Worm (Caenorhabditis elegans) whole organism, mixed stage, embryonic: ENCODE measurements around the gene Y17G9B.4.

Experiments
- M03D4.4 ChIP-seq: sonication (generic microtip); optimal IDR thresholded peaks from 2 replicates; lab custom pipeline; 2017; ENCODE audit warnings: mild to moderate bottlenecking, missing genetic modification characterization, missing compliant biosample characterization
- bed-3 ChIP-seq: fragments of 200-800 bp; sonication (Bioruptor generic); optimal IDR thresholded peaks from 3 replicates; lab custom pipeline; 2018; ENCODE audit warnings: mild to moderate bottlenecking, missing genetic modification characterization, moderate library complexity, missing compliant biosample characterization
- blmp-1 ChIP-seq: fragments of 150-350 bp; optimal IDR thresholded peaks from 2 replicates; lab custom pipeline; 2014; ENCODE audit warnings: missing biosample characterization, missing genetic modification characterization
- ceh-39 ChIP-seq: fragments of 150-350 bp; optimal IDR thresholded peaks from 2 replicates; lab custom pipeline; 2014; ENCODE audit warnings: missing biosample characterization, missing genetic modification characterization
- ceh-43 ChIP-seq: fragments of 200-800 bp; sonication (Bioruptor generic); optimal IDR thresholded peaks from 2 replicates; lab custom pipeline; 2018; ENCODE audit warnings: mild to moderate bottlenecking, missing genetic modification characterization, moderate library complexity, missing compliant biosample characterization
- ceh-83 ChIP-seq: fragments of 200-800 bp; sonication (Bioruptor generic); optimal IDR thresholded peaks from 2 replicates; lab custom pipeline; 2018; ENCODE audit warnings: mild to moderate bottlenecking, missing genetic modification characterization, missing compliant biosample characterization
- ces-1 ChIP-seq: fragments of 150-350 bp; optimal IDR thresholded peaks from 2 replicates; lab custom pipeline; 2014; ENCODE audit warnings: missing biosample characterization, missing genetic modification reagents, missing genetic modification characterization
- cnd-1 ChIP-seq: fragments of 200-800 bp; sonication (Bioruptor generic); optimal IDR thresholded peaks from 2 replicates; lab custom pipeline; 2018; ENCODE audit warnings: mild to moderate bottlenecking, missing genetic modification characterization, missing compliant biosample characterization
- drap-1 ChIP-seq: fragments of 200-800 bp; sonication (Bioruptor generic); optimal IDR thresholded peaks from 3 replicates; lab custom pipeline; 2018; ENCODE audit warnings: mild to moderate bottlenecking, missing genetic modification characterization, missing compliant biosample characterization
- elt-3 ChIP-seq: fragments of 150-350 bp; optimal IDR thresholded peaks from 2 replicates; lab custom pipeline; 2014; ENCODE audit warnings: missing biosample characterization, missing genetic modification characterization
- flh-1 ChIP-seq: fragments of 200-800 bp; sonication (Bioruptor generic); optimal IDR thresholded peaks from 2 replicates; lab custom pipeline; 2018; ENCODE audit warnings: mild to moderate bottlenecking, missing genetic modification characterization, moderate library complexity, missing compliant biosample characterization
- ham-2 ChIP-seq: fragments of 200-800 bp; sonication (Bioruptor generic); optimal IDR thresholded peaks from 2 replicates; lab custom pipeline; 2018; ENCODE audit warnings: mild to moderate bottlenecking, missing genetic modification characterization, missing compliant biosample characterization
- hlh-1 ChIP-seq: fragments of 150-350 bp; optimal IDR thresholded peaks from 2 replicates; lab custom pipeline; 2014; ENCODE audit warnings: missing biosample characterization, missing genetic modification reagents, missing genetic modification characterization
- lin-13 ChIP-seq: fragments of 150-350 bp; optimal IDR thresholded peaks from 2 replicates; lab custom pipeline; 2014; ENCODE audit warnings: missing biosample characterization, missing genetic modification characterization
- lin-32 ChIP-seq: fragments of 200-800 bp; sonication (Bioruptor generic); optimal IDR thresholded peaks from 2 replicates; lab custom pipeline; 2018; ENCODE audit warnings: mild to moderate bottlenecking, missing genetic modification characterization, missing compliant biosample characterization
- lsy-2 ChIP-seq: fragments of 150-350 bp; optimal IDR thresholded peaks from 2 replicates; lab custom pipeline; 2014; ENCODE audit warnings: missing biosample characterization, missing genetic modification characterization
- mab-5 ChIP-seq: fragments of 150-350 bp; optimal IDR thresholded peaks from 2 replicates; lab custom pipeline; 2014; ENCODE audit warnings: missing biosample characterization, missing genetic modification characterization
- mep-1 ChIP-seq: fragments of 150-350 bp; optimal IDR thresholded peaks from 2 replicates; lab custom pipeline; 2017; ENCODE audit warnings: missing biosample characterization, missing genetic modification reagents, missing genetic modification characterization, inconsistent platforms
- mls-2 ChIP-seq: sonication (generic microtip); optimal IDR thresholded peaks from 2 replicates; lab custom pipeline; 2016; ENCODE audit warnings: mild to moderate bottlenecking, missing genetic modification characterization, moderate library complexity, missing compliant biosample characterization
- nhr-12 ChIP-seq: fragments of 150-350 bp; optimal IDR thresholded peaks from 2 replicates; lab custom pipeline; 2014; ENCODE audit warnings: missing biosample characterization, missing genetic modification characterization
- nhr-2 ChIP-seq: fragments of 150-350 bp; optimal IDR thresholded peaks from 2 replicates; lab custom pipeline; 2014; ENCODE audit warnings: missing biosample characterization, missing genetic modification characterization
- nhr-237 ChIP-seq: fragments of 150-350 bp; optimal IDR thresholded peaks from 2 replicates; lab custom pipeline; 2014; ENCODE audit warnings: missing biosample characterization, missing genetic modification characterization
- nhr-28 ChIP-seq: fragments of 150-350 bp; optimal IDR thresholded peaks from 2 replicates; lab custom pipeline; 2014; ENCODE audit warnings: missing biosample characterization, missing genetic modification characterization
- nhr-76 ChIP-seq: sonication (generic microtip); optimal IDR thresholded peaks from 2 replicates; lab custom pipeline; 2017; ENCODE audit warnings: missing biosample characterization, missing genetic modification characterization
- pha-4 ChIP-seq: fragments of 150-350 bp; optimal IDR thresholded peaks from 2 replicates; lab custom pipeline; 2018; ENCODE audit warnings: missing biosample characterization, missing genetic modification reagents, missing genetic modification characterization
- sem-2 ChIP-seq: fragments of 200-800 bp; sonication (Bioruptor generic); optimal IDR thresholded peaks from 2 replicates; lab custom pipeline; 2018; ENCODE audit warnings: mild to moderate bottlenecking, missing genetic modification characterization, missing compliant biosample characterization
- snpc-4 ChIP-seq: fragments of 150-350 bp; optimal IDR thresholded peaks from 2 replicates; lab custom pipeline; 2014; ENCODE audit warnings: missing biosample characterization, missing genetic modification characterization
- sptf-1 ChIP-seq: sonication (generic microtip); optimal IDR thresholded peaks from 2 replicates; lab custom pipeline; 2017; ENCODE audit warnings: mild to moderate bottlenecking, missing genetic modification characterization, moderate library complexity, missing compliant biosample characterization
- tbx-8 ChIP-seq: fragments of 200-800 bp; sonication (Bioruptor generic); optimal IDR thresholded peaks from 2 replicates; lab custom pipeline; 2018; ENCODE audit warnings: mild to moderate bottlenecking, missing genetic modification characterization, moderate library complexity, missing compliant biosample characterization
- unc-120 ChIP-seq: sonication (generic microtip); optimal IDR thresholded peaks from 2 replicates; lab custom pipeline; 2017; ENCODE audit warnings: missing genetic modification characterization, missing compliant biosample characterization; ENCODE audit not compliant: poor library complexity, severe bottlenecking
- unc-39 ChIP-seq: fragments of 150-350 bp; optimal IDR thresholded peaks from 2 replicates; lab custom pipeline; 2014; ENCODE audit warnings: missing biosample characterization, missing genetic modification characterization
- unc-62 ChIP-seq: fragments of 150-350 bp; optimal IDR thresholded peaks from 2 replicates; lab custom pipeline; 2014; ENCODE audit warnings: missing biosample characterization, missing genetic modification reagents, missing genetic modification characterization
- ztf-11 ChIP-seq: fragments of 150-350 bp; optimal IDR thresholded peaks from 2 replicates; lab custom pipeline; 2014; ENCODE audit warnings: missing biosample characterization, missing genetic modification characterization

Y17G9B.4 gene

ce11 chrIV:4784687-4785086, 32.8 kb downstream of the Y17G9B.4 start:
- TF ChIP-seq cnd-1 (peak; percentile 60), M03D4.4 (tag; lab: Kevin White, UChicago) (peak; percentile 22), sptf-1 (peak; percentile 35)

- TF ChIP-seq snpc-4 (tag; lab: Kevin White, UChicago) (no peak), lin-32 (GFP tag; lab: Kevin White, UChicago) (no peak), nhr-237 (tag; lab: Kevin White, UChicago) (peak; percentile 22)
These were observed 36.4 kb downstream of the Y17G9B.4 start, which contains the start of gene nhr-104 for ce11 chrIV:4788332-4788731. Gene nhr-104, minus strand, starts transcription at chrIV:4788692.

ce11 chrIV:4789445-4789844, 37.5 kb downstream of the Y17G9B.4 start, which contains the start of gene R11E3.1:
Gene R11E3.1, plus strand, starts transcription at chrIV:4789745.
- no peak for TF ChIP-seq M03D4.4 (tag; lab: Kevin White, UChicago)
- no peak for TF ChIP-seq nhr-2 (tag; lab: Kevin White, UChicago)
- no peak for TF ChIP-seq drap-1 (GFP tag; lab: Kevin White, UChicago)
- no peak for TF ChIP-seq ceh-43 (GFP tag; lab: Kevin White, UChicago)
- TF ChIP-seq sptf-1: no peak
- TF ChIP-seq ces-1 (GFP tag; lab: Kevin White, UChicago): no peak
- TF ChIP-seq lin-32 (GFP tag; lab: Kevin White, UChicago): no peak
- TF ChIP-seq ham-2 (GFP tag; lab: Kevin White, UChicago): no peak
- TF ChIP-seq flh-1 (GFP tag; lab: Kevin White, UChicago): no peak
- TF ChIP-seq tbx-8 (GFP tag; lab: Kevin White, UChicago): no peak
- TF ChIP-seq lsy-2 (tag; lab: Kevin White, UChicago): no peak
- no peak for TF ChIP-seq nhr-237 (tag; lab: Kevin White, UChicago)
- TF ChIP-seq unc-62 (GFP tag; lab: Kevin White, UChicago): no peak
- TF ChIP-seq unc-39 (tag; lab: Kevin White, UChicago): no peak
- no peak for TF ChIP-seq mab-5
- no peak for TF ChIP-seq nhr-12 (tag; lab: Kevin White, UChicago)
- TF ChIP-seq ztf-11 (tag; lab: Kevin White, UChicago): no peak

ce11 chrIV:4795111-4795510, 43.2 kb downstream of the Y17G9B.4 start:
- no peak for TF ChIP-seq pha-4 (tag; lab: Kevin White, UChicago)
- TF ChIP-seq mab-5: no peak
- no peak for TF ChIP-seq nhr-76 (tag; lab: Kevin White, UChicago)
- TF ChIP-seq bed-3 (GFP tag; lab: Kevin White, UChicago): no peak
- no peak for TF ChIP-seq ztf-11 (tag; lab: Kevin White, UChicago)
- TF ChIP-seq tbx-8 (GFP tag; lab: Kevin White, UChicago): no peak

ce11 chrIV:4799114-4799513, 47.2 kb downstream of the Y17G9B.4 start, which contains the start of gene eor-1:
Gene eor-1, minus strand, starts transcription at chrIV:4799178.
- TF ChIP-seq ztf-11 (tag; lab: Kevin White, UChicago) (no peak), lin-32 (GFP tag; lab: Kevin White, UChicago) (no peak), ceh-43 (GFP tag; lab: Kevin White, UChicago) (no peak), lsy-2 (tag; lab: Kevin White, UChicago) (peak; percentile 31), elt-3 (tag; lab: Kevin White, UChicago) (no peak), drap-1 (GFP tag; lab: Kevin White, UChicago) (no peak), nhr-237 (tag; lab: Kevin White, UChicago) (peak; percentile 12), blmp-1 (tag; lab: Kevin White, UChicago) (no peak), unc-62 (GFP tag; lab: Kevin White, UChicago) (no peak), mls-2 (no peak), unc-39 (tag; lab: Kevin White, UChicago) (no peak), snpc-4 (tag; lab: Kevin White, UChicago) (no peak), nhr-12 (tag; lab: Kevin White, UChicago) (no peak), pha-4 (tag; lab: Kevin White, UChicago) (no peak), lin-13 (tag; lab: Kevin White, UChicago) (no peak), ceh-39 (peak; percentile 89), mep-1 (tag; lab: Kevin White, UChicago) (peak; percentile 0), ces-1 (GFP tag; lab: Kevin White, UChicago) (peak; percentile 63), flh-1 (GFP tag; lab: Kevin White, UChicago) (no peak), tbx-8 (GFP tag; lab: Kevin White, UChicago) (no peak), hlh-1 (tag; lab: Kevin White, UChicago) (no peak), unc-120 (tag; lab: Kevin White, UChicago) (no peak), ceh-83 (GFP tag; lab: Kevin White, UChicago) (peak; percentile 14), sptf-1 (no peak), sem-2 (GFP tag; lab: Kevin White, UChicago) (no peak), nhr-28 (tag; lab: Kevin White, UChicago) (no peak), cnd-1 (no peak)
